Fruit fly (Drosophila melanogaster): ENCODE measurements around the gene CG42724.

CG42724 gene

dm6 chr3R:6414439-6415344 lies 46.6 kb upstream of the CG42724 start (continued):
- TF ChIP-seq CoRest (tag; optimal IDR thresholded peaks at IDR 0.05) (peak; percentile 47), dpn (GFP tag; optimal IDR thresholded peaks at IDR 0.05) (no peak), Doc3 (GFP tag; IDR thresholded peaks at IDR 0.05; ENCODE audit: partially characterized antibody) (no peak), CG13894 (tag; optimal IDR thresholded peaks at IDR 0.05) (peak; percentile 59), p53 (GFP tag; optimal IDR thresholded peaks at IDR 0.05) (no peak), kah (GFP tag; optimal IDR thresholded peaks at IDR 0.05) (no peak), CG17186 (GFP tag; optimal IDR thresholded peaks at IDR 0.05) (no peak), ranshi (GFP tag; IDR thresholded peaks at IDR 0.05) (0 out of 2 replicates have a peak, but pooled peaks have one; percentile 5), trem (tag; optimal IDR thresholded peaks at IDR 0.05) (no peak), Hr78 (GFP tag; optimal IDR thresholded peaks at IDR 0.05) (peak in 1 of 2 experiments; percentile 90), CG2678 (tag; optimal IDR thresholded peaks at IDR 0.05) (peak; percentile 71), Xbp1 (GFP tag; optimal IDR thresholded peaks at IDR 0.05) (peak; percentile 34), CG18619 (GFP tag; optimal IDR thresholded peaks at IDR 0.05) (peak; percentile 18), HLH54F (GFP tag; optimal IDR thresholded peaks at IDR 0.05) (no peak), CG12155 (GFP tag; optimal IDR thresholded peaks at IDR 0.05) (peak; percentile 14), Dbx (GFP tag; IDR thresholded peaks at IDR 0.05) (no peak), Hmr (GFP tag; optimal IDR thresholded peaks at IDR 0.05) (peak; percentile 36), yki (optimal IDR thresholded peaks at IDR 0.05) (no peak), CG17328 (GFP tag; IDR thresholded peaks at IDR 0.05) (no peak), pan (optimal IDR thresholded peaks at IDR 0.05) (no peak), pan (GFP tag; optimal IDR thresholded peaks at IDR 0.05 in 1 of 2, IDR thresholded peaks at IDR 0.05 in 1 of 2) (peak in 1 of 2 experiments; percentile 36), CG12659 (GFP tag; optimal IDR thresholded peaks at IDR 0.05) (peak; percentile 37), row (GFP tag; IDR thresholded peaks at IDR 0.05) (peak; percentile 41; the same call in 1 of the 3 replicates), crp (GFP tag; optimal IDR thresholded peaks at IDR 0.05) (no peak), CG8478 (optimal IDR thresholded peaks at IDR 0.05) (no peak), ac (GFP tag; optimal IDR thresholded peaks at IDR 0.05) (no peak), CG9817 (tag; optimal IDR thresholded peaks at IDR 0.05) (no peak), CG11560 (tag; IDR thresholded peaks at IDR 0.05) (no peak), CG17802 (tag; optimal IDR thresholded peaks at IDR 0.05) (no peak), CG9932 (GFP tag; IDR thresholded peaks at IDR 0.05) (0 out of 2 replicates have a peak, but pooled peaks have one; percentile 23), Lpt (GFP tag; optimal IDR thresholded peaks at IDR 0.05) (no peak), pb (GFP tag; optimal IDR thresholded peaks at IDR 0.05) (no peak), ro (GFP tag; IDR thresholded peaks at IDR 0.05) (no peak), Pdp1 (GFP tag; optimal IDR thresholded peaks at IDR 0.05) (no peak), cas (GFP tag; IDR thresholded peaks at IDR 0.05) (no peak), pzg (GFP tag; optimal IDR thresholded peaks at IDR 0.05) (no peak), wdn (GFP tag; IDR thresholded peaks at IDR 0.05) (no peak), ara (GFP tag; IDR thresholded peaks at IDR 0.05) (no peak), cwo (GFP tag; optimal IDR thresholded peaks at IDR 0.05) (peak; percentile 52), bsh (GFP tag; optimal IDR thresholded peaks at IDR 0.05) (peak in 1 of 2 experiments; percentile 45), ci (GFP tag; IDR thresholded peaks at IDR 0.05) (peak; percentile 76), nom (GFP tag; optimal IDR thresholded peaks at IDR 0.05) (no peak), HmgD (GFP tag; optimal IDR thresholded peaks at IDR 0.05) (no peak), abd-A (tag; optimal IDR thresholded peaks at IDR 0.05) (peak; percentile 100), Bdp1 (GFP tag; optimal IDR thresholded peaks at IDR 0.05) (no peak), CG6689 (GFP tag; IDR thresholded peaks at IDR 0.05) (peak; percentile 26; the same call in 1 of the 2 replicates), pita (GFP tag; optimal IDR thresholded peaks at IDR 0.05) (no peak), Ets65A (GFP tag) (no peak), CG34224 (GFP tag; IDR thresholded peaks at IDR 0.05; ENCODE audit: partially characterized antibody) (no peak)
